Worm (Caenorhabditis elegans) whole organism, L4 larva: Measurements from ENCODE around the gene gbb-2.

Experiments used
- D1046.2 ChIP-seq: fragments of 200-800 bp; sonication (Bioruptor generic); IDR thresholded peaks from 2 replicates; pipeline ENCODE4 v1.3.6; 2022; ENCODE audit warnings: missing genetic modification characterization, missing compliant biosample characterization
- F10B5.3 ChIP-seq: sonication (generic microtip); optimal IDR thresholded peaks from 2 replicates; lab custom pipeline; 2016; ENCODE audit warnings: mild to moderate bottlenecking, missing genetic modification characterization, missing compliant biosample characterization
- F26F4.8 ChIP-seq: fragments of 200-800 bp; sonication (Bioruptor generic); conservative IDR thresholded peaks from 2 replicates; pipeline ENCODE4 v1.3.6; 2022; ENCODE audit warnings: missing genetic modification characterization, missing compliant biosample characterization
- F37D6.2 ChIP-seq: sonication (generic microtip); optimal IDR thresholded peaks from 2 replicates; lab custom pipeline; 2016; ENCODE audit warnings: mild to moderate bottlenecking, missing genetic modification characterization, missing compliant biosample characterization
- R02D3.7 ChIP-seq: fragments of 150-350 bp; sonication (generic microtip); optimal IDR thresholded peaks from 3 replicates; lab custom pipeline; 2014; ENCODE audit warnings: missing biosample characterization, missing genetic modification characterization
- T26A8.4 ChIP-seq: fragments of 200-800 bp; sonication (Bioruptor generic); IDR thresholded peaks from 2 replicates; pipeline ENCODE4 v1.3.6; 2022; ENCODE audit warnings: missing genetic modification characterization, missing compliant biosample characterization
- Y105C5A.15 ChIP-seq: fragments of 200-800 bp; sonication (Bioruptor generic); IDR thresholded peaks from 2 replicates; pipeline ENCODE4 v1.3.6; 2022; ENCODE audit warnings: missing genetic modification characterization, missing compliant biosample characterization
- Y48G9A.11 ChIP-seq: fragments of 200-800 bp; sonication (Bioruptor generic); IDR thresholded peaks from 2 replicates; pipeline ENCODE4 v1.3.6; 2022; ENCODE audit warnings: missing genetic modification reagents, missing genetic modification characterization, missing compliant biosample characterization
- Y5F2A.4 ChIP-seq: fragments of 200-800 bp; sonication (Bioruptor generic); optimal IDR thresholded peaks from 2 replicates; lab custom pipeline; 2018; ENCODE audit warnings: mild to moderate bottlenecking, missing genetic modification characterization, missing compliant biosample characterization
- ZK337.2 ChIP-seq: fragments of 200-800 bp; sonication (Bioruptor generic); IDR thresholded peaks from 2 replicates; pipeline ENCODE4 v1.3.6; 2022; ENCODE audit warnings: missing genetic modification reagents, missing genetic modification characterization, missing compliant biosample characterization
- aha-1 ChIP-seq: fragments of 150-350 bp; peaks from one replicate; lab custom pipeline; 2014; ENCODE audit warnings: missing biosample characterization, missing genetic modification characterization
- aly-2 ChIP-seq: sonication (generic microtip); optimal IDR thresholded peaks from 2 replicates; lab custom pipeline; 2018; ENCODE audit warnings: missing biosample characterization, missing genetic modification characterization
- ama-1 ChIP-seq: fragments of 150-350 bp; optimal IDR thresholded peaks from 2 replicates; lab custom pipeline; 2014; ENCODE audit warnings: inconsistent platforms, mixed read lengths
- ceh-28 ChIP-seq: fragments of 150-350 bp; optimal IDR thresholded peaks from 2 replicates; lab custom pipeline; 2014; ENCODE audit warnings: missing biosample characterization, missing genetic modification reagents, missing genetic modification characterization
- ceh-32 ChIP-seq: sonication (generic microtip); optimal IDR thresholded peaks from 2 replicates; lab custom pipeline; 2016; ENCODE audit warnings: mild to moderate bottlenecking, missing genetic modification characterization, missing compliant biosample characterization; ENCODE audit not compliant: poor library complexity
- ceh-82 ChIP-seq: sonication (generic microtip); optimal IDR thresholded peaks from 2 replicates; lab custom pipeline; 2017; ENCODE audit warnings: missing biosample characterization, missing genetic modification characterization
- ces-1 ChIP-seq: fragments of 150-350 bp; sonication (generic microtip); optimal IDR thresholded peaks from 4 replicates; lab custom pipeline; 2014; ENCODE audit warnings: missing biosample characterization, missing genetic modification reagents, missing genetic modification characterization
- daf-16 ChIP-seq, 3 experiments: sonication (generic microtip); optimal IDR thresholded peaks; 2 replicates each; lab custom pipeline; 2016 to 2017; ENCODE audit warnings: missing genetic modification characterization in 3 of 3, missing genetic modification reagents in 3 of 3, mild to moderate bottlenecking in 2 of 3, missing compliant biosample characterization in 2 of 3, missing biosample characterization in 1 of 3, moderate library complexity in 1 of 3
- daf-19 ChIP-seq: fragments of 200-800 bp; sonication (Bioruptor generic); conservative IDR thresholded peaks from 2 replicates; pipeline ENCODE4 v1.3.6; 2022; ENCODE audit warnings: missing genetic modification characterization, missing compliant biosample characterization
- daf-8 ChIP-seq: fragments of 200-800 bp; sonication (Bioruptor generic); IDR thresholded peaks from 2 replicates; pipeline ENCODE4 v1.3.6; 2022; ENCODE audit warnings: missing genetic modification characterization, missing compliant biosample characterization
- dmd-6 ChIP-seq: fragments of 200-800 bp; sonication (Bioruptor generic); IDR thresholded peaks from 2 replicates; pipeline ENCODE4 v1.3.6; 2022; ENCODE audit warnings: missing genetic modification reagents, missing genetic modification characterization, missing compliant biosample characterization
- dmd-9 ChIP-seq: fragments of 200-800 bp; sonication (Bioruptor generic); IDR thresholded peaks from 2 replicates; pipeline ENCODE4 v1.3.6; 2022; ENCODE audit warnings: missing genetic modification reagents, missing genetic modification characterization, missing compliant biosample characterization
- dpl-1 ChIP-seq: fragments of 150-350 bp; optimal IDR thresholded peaks from 2 replicates; lab custom pipeline; 2014; ENCODE audit warnings: missing biosample characterization, missing genetic modification reagents, missing genetic modification characterization
- egl-27 ChIP-seq: sonication (generic microtip); optimal IDR thresholded peaks from 3 replicates; lab custom pipeline; 2017; ENCODE audit warnings: missing biosample characterization, missing genetic modification reagents, missing genetic modification characterization
- egl-43 ChIP-seq: fragments of 200-800 bp; sonication (Bioruptor generic); IDR thresholded peaks from 2 replicates; pipeline ENCODE4 v1.3.6; 2022; ENCODE audit warnings: missing genetic modification reagents, missing genetic modification characterization, missing compliant biosample characterization
- fkh-10 ChIP-seq: fragments of 150-350 bp; optimal IDR thresholded peaks from 2 replicates; lab custom pipeline; 2014; ENCODE audit warnings: missing biosample characterization, missing genetic modification reagents, missing genetic modification characterization
- gei-8 ChIP-seq: fragments of 200-800 bp; sonication (Bioruptor generic); optimal IDR thresholded peaks from 2 replicates; lab custom pipeline; 2018; ENCODE audit warnings: mild to moderate bottlenecking, missing genetic modification characterization, missing compliant biosample characterization
- hlh-30 ChIP-seq: sonication (generic microtip); optimal IDR thresholded peaks from 2 replicates; lab custom pipeline; 2017; ENCODE audit warnings: antibody characterized with exemption, mild to moderate bottlenecking, missing genetic modification characterization, missing compliant biosample characterization; ENCODE audit not compliant: insufficient read depth
- hmg-1.1 ChIP-seq: fragments of 200-800 bp; sonication (Bioruptor generic); IDR thresholded peaks from 2 replicates; pipeline ENCODE4 v1.3.6; 2022; ENCODE audit warnings: missing genetic modification reagents, missing genetic modification characterization, missing compliant biosample characterization
- lin-13 ChIP-seq: fragments of 150-350 bp; optimal IDR thresholded peaks from 2 replicates; lab custom pipeline; 2014; ENCODE audit warnings: missing biosample characterization, missing genetic modification reagents, missing genetic modification characterization
- lin-29 ChIP-seq: fragments of 200-800 bp; sonication (Bioruptor generic); IDR thresholded peaks from 2 replicates; pipeline ENCODE4 v1.3.6; 2022; ENCODE audit warnings: missing genetic modification reagents, missing genetic modification characterization, missing compliant biosample characterization
- lin-38 ChIP-seq: fragments of 200-800 bp; sonication (Bioruptor generic); IDR thresholded peaks from 2 replicates; pipeline ENCODE4 v1.3.6; 2022; ENCODE audit warnings: missing genetic modification reagents, missing genetic modification characterization, missing compliant biosample characterization
- lsy-2 ChIP-seq, 2 experiments: fragments of 150-350 bp in 1 of 2; sonication (generic microtip) in 1 of 2; optimal IDR thresholded peaks; 2 replicates each; lab custom pipeline; 2014 to 2017; ENCODE audit warnings: missing biosample characterization in 2 of 2, missing genetic modification characterization in 2 of 2
- mep-1 ChIP-seq: fragments of 150-350 bp; sonication (generic microtip); optimal IDR thresholded peaks from 3 replicates; lab custom pipeline; 2014; ENCODE audit warnings: missing biosample characterization, missing genetic modification characterization
- mes-2 ChIP-seq: sonication (generic microtip); optimal IDR thresholded peaks from 2 replicates; lab custom pipeline; 2016; ENCODE audit warnings: missing genotype, mild to moderate bottlenecking, missing genetic modification characterization, missing compliant biosample characterization; ENCODE audit not compliant: poor library complexity, severe bottlenecking
- mxl-3 ChIP-seq: fragments of 200-800 bp; sonication (Bioruptor generic); optimal IDR thresholded peaks from 2 replicates; lab custom pipeline; 2018; ENCODE audit warnings: mild to moderate bottlenecking, missing genetic modification characterization, missing compliant biosample characterization
- nhr-102 ChIP-seq: sonication (generic microtip); optimal IDR thresholded peaks from 2 replicates; lab custom pipeline; 2016; ENCODE audit warnings: mild to moderate bottlenecking, missing genetic modification characterization, moderate library complexity, missing compliant biosample characterization
- nhr-11 ChIP-seq: fragments of 150-350 bp; optimal IDR thresholded peaks from 2 replicates; lab custom pipeline; 2014; ENCODE audit warnings: missing biosample characterization, missing genetic modification characterization
- nhr-111 ChIP-seq: fragments of 200-800 bp; sonication (Bioruptor generic); optimal IDR thresholded peaks from 2 replicates; lab custom pipeline; 2018; ENCODE audit warnings: mild to moderate bottlenecking, missing genetic modification characterization, missing compliant biosample characterization
- nhr-25 ChIP-seq: sonication (generic microtip); optimal IDR thresholded peaks from 2 replicates; lab custom pipeline; 2017; ENCODE audit warnings: missing genetic modification characterization, mild to moderate bottlenecking, missing compliant biosample characterization, antibody characterized with exemption, moderate library complexity, borderline replicate concordance; ENCODE audit not compliant: insufficient read depth
- nhr-48 ChIP-seq: sonication (generic microtip); optimal IDR thresholded peaks from 2 replicates; lab custom pipeline; 2016; ENCODE audit warnings: mild to moderate bottlenecking, missing genetic modification characterization, missing compliant biosample characterization
- nhr-6 ChIP-seq: fragments of 150-350 bp; optimal IDR thresholded peaks from 2 replicates; lab custom pipeline; 2014; ENCODE audit warnings: missing biosample characterization, missing genetic modification characterization
- rbr-2 ChIP-seq: sonication (generic microtip); optimal IDR thresholded peaks from 2 replicates; lab custom pipeline; 2016; ENCODE audit warnings: missing genotype, missing genetic modification characterization, missing compliant biosample characterization
- saeg-2 ChIP-seq: fragments of 200-800 bp; sonication (Bioruptor generic); IDR thresholded peaks from 2 replicates; pipeline ENCODE4 v1.3.6; 2022; ENCODE audit warnings: missing genetic modification reagents, missing genetic modification characterization, missing compliant biosample characterization
- snpc-1.2 ChIP-seq: fragments of 200-800 bp; sonication (Bioruptor generic); IDR thresholded peaks from 2 replicates; pipeline ENCODE4 v1.3.6; 2022; ENCODE audit warnings: missing genetic modification reagents, missing genetic modification characterization, missing compliant biosample characterization
- snpc-4 ChIP-seq: fragments of 150-350 bp; optimal IDR thresholded peaks from 2 replicates; lab custom pipeline; 2014; ENCODE audit warnings: missing biosample characterization, missing genetic modification characterization
- unc-130 ChIP-seq: sonication (generic microtip); optimal IDR thresholded peaks from 2 replicates; lab custom pipeline; 2016; ENCODE audit warnings: missing genetic modification reagents, missing genetic modification characterization, missing compliant biosample characterization
- vab-7 ChIP-seq: fragments of 200-800 bp; sonication (Bioruptor generic); IDR thresholded peaks from 2 replicates; pipeline ENCODE4 v1.3.6; 2022; ENCODE audit warnings: missing genetic modification reagents, missing genetic modification characterization, missing compliant biosample characterization
- zfp-3 ChIP-seq: fragments of 200-800 bp; sonication (Bioruptor generic); conservative IDR thresholded peaks from 2 replicates; pipeline ENCODE4 v1.3.6; 2022; ENCODE audit warnings: missing genetic modification reagents, missing genetic modification characterization, missing compliant biosample characterization
- ztf-11 ChIP-seq: fragments of 150-350 bp; optimal IDR thresholded peaks from 2 replicates; lab custom pipeline; 2014; ENCODE audit warnings: missing biosample characterization, missing genetic modification characterization

gbb-2 gene

ce11 chrIV:4445711-4446290 lies 60.7 kb downstream of the gbb-2 start, which contains the start of the genes wapl-1 and htz-1 (continued):
- TF ChIP-seq mxl-3 (GFP tag; lab: Kevin White, UChicago) (peak; percentile 78), T26A8.4 (GFP tag; lab: Robert Waterston, UW) (peak; percentile 98), fkh-10 (GFP tag; lab: Kevin White, UChicago) (peak; percentile 96), unc-130 (GFP tag; lab: Kevin White, UChicago) (peak; percentile 84), D1046.2 (GFP tag; lab: Robert Waterston, UW) (peak; percentile 83; the same call in 1 of the 2 replicates), nhr-48 (tag; lab: Kevin White, UChicago) (peak; percentile 78), ceh-32 (no peak), ztf-11 (no peak), Y48G9A.11 (GFP tag; lab: Robert Waterston, UW) (0 out of 2 replicates have a peak, but pooled peaks have one; percentile 34), dpl-1 (GFP tag; lab: Kevin White, UChicago) (peak; percentile 98), daf-8 (GFP tag; lab: Robert Waterston, UW) (no peak), ama-1 (lab: Kevin White, UChicago) (peak; percentile 88), ceh-28 (peak; percentile 18), egl-43 (GFP tag; lab: Robert Waterston, UW) (peak; percentile 85), lin-13 (peak; percentile 95), F37D6.2 (tag; lab: Kevin White, UChicago) (peak; percentile 85), vab-7 (GFP tag; lab: Robert Waterston, UW) (peak; percentile 52; the same call in 1 of the 2 replicates), F10B5.3 (tag; lab: Kevin White, UChicago) (peak; percentile 67), egl-27 (tag; lab: Kevin White, UChicago) (no peak), mes-2 (tag; lab: Kevin White, UChicago) (peak; percentile 95), lin-29 (GFP tag; lab: Robert Waterston, UW) (peak; percentile 71), hmg-1.1 (peak; percentile 88), rbr-2 (tag; lab: Kevin White, UChicago) (peak; percentile 94), nhr-25 (tag; lab: Kevin White, UChicago) (peak; percentile 88), nhr-102 (tag; lab: Kevin White, UChicago) (peak; percentile 91), nhr-11 (tag; lab: Kevin White, UChicago) (peak; percentile 97), aly-2 (tag; lab: Kevin White, UChicago) (no peak), lin-38 (peak; percentile 91), nhr-6 (peak; percentile 97), mep-1 (tag; lab: Kevin White, UChicago) (peak; percentile 97), Y5F2A.4 (GFP tag; lab: Kevin White, UChicago) (no peak), hlh-30 (tag; lab: Kevin White, UChicago) (peak; percentile 93), ces-1 (peak; percentile 59), lsy-2 (tag; optimal IDR thresholded peaks at IDR 0.05; lab: Kevin White, UChicago) (peak; percentile 98 to 99), daf-16 (GFP tag; optimal IDR thresholded peaks at IDR 0.05; lab: Kevin White, UChicago) (peak in 1 of 2 experiments; percentile 72), daf-16 (tag; optimal IDR thresholded peaks at IDR 0.05; lab: Kevin White, UChicago) (peak; percentile 74), Y105C5A.15 (GFP tag; lab: Robert Waterston, UW) (no peak), ZK337.2 (no peak), snpc-4 (tag; lab: Kevin White, UChicago) (no peak), snpc-1.2 (GFP tag; lab: Robert Waterston, UW) (peak; percentile 72), dmd-9 (GFP tag; lab: Robert Waterston, UW) (peak; percentile 88), F26F4.8 (GFP tag; lab: Robert Waterston, UW) (no peak), daf-19 (GFP tag; lab: Robert Waterston, UW) (no peak), gei-8 (GFP tag; lab: Kevin White, UChicago) (peak; percentile 31), aha-1 (tag; lab: Kevin White, UChicago) (peak; percentile 100), nhr-111 (GFP tag; lab: Kevin White, UChicago) (no peak), saeg-2 (peak; percentile 88), ceh-82 (tag; lab: Kevin White, UChicago) (no peak), zfp-3 (peak; percentile 80), R02D3.7 (tag; lab: Kevin White, UChicago) (peak; percentile 93), dmd-6 (GFP tag; lab: Robert Waterston, UW) (peak; percentile 92)
